Worm (Caenorhabditis elegans) whole organism, L3 larva: ENCODE measurements around the gene cdc-14.
"Not testable (repeated sequence)": the region's sequence is repeated elsewhere in the genome, so short reads cannot be mapped to it uniquely, and the experiment has no call there.

ENCODE experiments used
- R02D3.7 ChIP-seq: fragments of 150-350 bp; optimal IDR thresholded peaks from 2 replicates; lab custom pipeline; 2014; ENCODE audit warnings: missing biosample characterization, missing genetic modification characterization
- ama-1 ChIP-seq: fragments of 150-350 bp; optimal IDR thresholded peaks from 2 replicates; lab custom pipeline; 2018
- ceh-28 ChIP-seq: fragments of 150-350 bp; optimal IDR thresholded peaks from 2 replicates; lab custom pipeline; 2014; ENCODE audit warnings: missing biosample characterization, missing genetic modification reagents, missing genetic modification characterization
- ceh-82 ChIP-seq: fragments of 150-350 bp; optimal IDR thresholded peaks from 2 replicates; lab custom pipeline; 2014; ENCODE audit warnings: missing biosample characterization, missing genetic modification characterization
- ceh-9 ChIP-seq: sonication (generic microtip); optimal IDR thresholded peaks from 2 replicates; lab custom pipeline; 2018; ENCODE audit warnings: missing biosample characterization, missing genetic modification characterization
- daf-12 ChIP-seq: fragments of 150-350 bp; optimal IDR thresholded peaks from 2 replicates; lab custom pipeline; 2014; ENCODE audit warnings: missing biosample characterization, missing genetic modification reagents, missing genetic modification characterization
- egl-27 ChIP-seq: sonication (generic microtip); optimal IDR thresholded peaks from 4 replicates; lab custom pipeline; 2017; ENCODE audit warnings: missing biosample characterization, missing genetic modification reagents, missing genetic modification characterization
- elt-3 ChIP-seq, 3 experiments: fragments of 150-350 bp in 1 of 3; sonication (generic microtip) in 2 of 3; optimal IDR thresholded peaks; 2 replicates in 2 of 3; 4 replicates in 1 of 3; lab custom pipeline; 2014 to 2017; ENCODE audit warnings: missing biosample characterization in 3 of 3, missing genetic modification characterization in 3 of 3
- fkh-10 ChIP-seq: sonication (generic microtip); optimal IDR thresholded peaks from 2 replicates; lab custom pipeline; 2017; ENCODE audit warnings: missing biosample characterization, missing genetic modification reagents, missing genetic modification characterization
- fkh-2 ChIP-seq: fragments of 150-350 bp; optimal IDR thresholded peaks from 2 replicates; lab custom pipeline; 2014; ENCODE audit warnings: missing biosample characterization, missing genetic modification reagents, missing genetic modification characterization
- hmg-11 ChIP-seq: sonication (generic microtip); optimal IDR thresholded peaks from 2 replicates; lab custom pipeline; 2016; ENCODE audit warnings: missing genetic modification characterization, missing compliant biosample characterization
- lin-15B ChIP-seq: fragments of 150-350 bp; optimal IDR thresholded peaks from 2 replicates; lab custom pipeline; 2014; ENCODE audit warnings: missing biosample characterization, missing genetic modification characterization
- lsy-12 ChIP-seq: sonication (generic microtip); optimal IDR thresholded peaks from 2 replicates; lab custom pipeline; 2016; ENCODE audit warnings: mild to moderate bottlenecking, missing genetic modification characterization, missing compliant biosample characterization
- mdl-1 ChIP-seq: fragments of 150-350 bp; optimal IDR thresholded peaks from 2 replicates; lab custom pipeline; 2014; ENCODE audit warnings: missing biosample characterization, missing genetic modification characterization
- nhr-11 ChIP-seq: fragments of 150-350 bp; optimal IDR thresholded peaks from 2 replicates; lab custom pipeline; 2014; ENCODE audit warnings: missing biosample characterization, missing genetic modification characterization
- nhr-12 ChIP-seq: fragments of 150-350 bp; optimal IDR thresholded peaks from 2 replicates; lab custom pipeline; 2014; ENCODE audit warnings: missing biosample characterization, missing genetic modification characterization
- nhr-23 ChIP-seq: fragments of 150-350 bp; optimal IDR thresholded peaks from 2 replicates; lab custom pipeline; 2014; ENCODE audit warnings: missing biosample characterization, missing genetic modification reagents, missing genetic modification characterization
- nhr-237 ChIP-seq: fragments of 150-350 bp; optimal IDR thresholded peaks from 2 replicates; lab custom pipeline; 2014; ENCODE audit warnings: missing biosample characterization, missing genetic modification characterization
- nhr-25 ChIP-seq: sonication (generic microtip); optimal IDR thresholded peaks from 2 replicates; lab custom pipeline; 2017; ENCODE audit warnings: missing biosample characterization, missing genetic modification characterization
- nhr-28 ChIP-seq: fragments of 150-350 bp; optimal IDR thresholded peaks from 2 replicates; lab custom pipeline; 2014; ENCODE audit warnings: missing biosample characterization, missing genetic modification characterization
- nhr-43 ChIP-seq: sonication (generic microtip); optimal IDR thresholded peaks from 2 replicates; lab custom pipeline; 2016; ENCODE audit warnings: mild to moderate bottlenecking, missing genetic modification characterization, missing compliant biosample characterization; ENCODE audit not compliant: poor library complexity, severe bottlenecking
- nhr-76 ChIP-seq: fragments of 150-350 bp; sonication (generic microtip); optimal IDR thresholded peaks from 5 replicates; lab custom pipeline; 2014; ENCODE audit warnings: missing biosample characterization, missing genetic modification characterization
- sea-2 ChIP-seq: fragments of 150-350 bp; sonication (generic microtip); optimal IDR thresholded peaks from 4 replicates; lab custom pipeline; 2014; ENCODE audit warnings: missing biosample characterization, missing genetic modification reagents, missing genetic modification characterization
- snpc-4 ChIP-seq: fragments of 150-350 bp; optimal IDR thresholded peaks from 2 replicates; lab custom pipeline; 2014; ENCODE audit warnings: missing biosample characterization, missing genetic modification characterization
- tbx-2 ChIP-seq: sonication (generic microtip); optimal IDR thresholded peaks from 2 replicates; lab custom pipeline; 2016; ENCODE audit warnings: mild to moderate bottlenecking, missing genetic modification characterization, missing compliant biosample characterization
- unc-39 ChIP-seq: sonication (generic microtip); optimal IDR thresholded peaks from 4 replicates; lab custom pipeline; 2017; ENCODE audit warnings: missing biosample characterization, missing genetic modification characterization
- unc-62 ChIP-seq: fragments of 150-350 bp; sonication (generic microtip); optimal IDR thresholded peaks from 4 replicates; lab custom pipeline; 2014; ENCODE audit warnings: missing biosample characterization, missing genetic modification reagents, missing genetic modification characterization
- zag-1 ChIP-seq: fragments of 150-350 bp; optimal IDR thresholded peaks from 2 replicates; lab custom pipeline; 2014; ENCODE audit warnings: missing biosample characterization, missing genetic modification characterization

cdc-14 gene

DNA sequence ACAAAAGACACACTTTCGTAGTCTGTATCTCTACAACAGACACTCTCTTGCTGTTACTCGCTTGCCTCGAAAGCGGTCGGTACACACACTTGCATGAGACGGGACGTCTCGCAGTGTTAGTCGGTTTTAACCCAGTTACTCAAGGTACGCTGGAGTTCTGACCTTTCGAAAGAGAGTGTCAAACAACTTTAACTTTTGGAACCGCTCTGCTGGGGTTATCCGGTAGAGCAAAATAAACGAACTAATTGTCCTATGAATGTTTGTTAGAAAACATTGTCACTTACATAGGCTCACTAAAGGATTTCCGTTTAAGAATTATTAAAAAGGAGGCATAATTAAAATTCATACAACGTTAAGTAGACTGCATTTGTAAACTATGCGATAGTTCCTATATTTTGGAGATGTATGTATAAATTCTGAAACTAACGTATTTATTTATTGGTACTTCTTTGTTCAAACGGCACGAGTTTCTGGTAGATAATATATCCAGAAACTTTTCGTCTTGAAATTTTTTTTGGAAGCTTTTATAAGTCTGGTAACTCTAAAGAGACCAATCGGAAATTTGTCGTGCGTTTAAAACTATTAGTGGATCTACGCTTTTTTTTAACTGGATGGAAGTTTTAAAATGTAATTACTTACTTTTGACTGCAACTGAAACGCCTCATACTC lies 49.6 kb downstream of the cdc-14 start (continued):
- TF ChIP-seq nhr-11 (tag; lab: Kevin White, UChicago): peak; percentile 95
- peak; percentile 99 for TF ChIP-seq nhr-25 (tag; lab: Kevin White, UChicago)
- peak in 2 of 3 experiments; percentile 77 to 92 for TF ChIP-seq elt-3 (tag; optimal IDR thresholded peaks at IDR 0.05; lab: Kevin White, UChicago)
- TF ChIP-seq nhr-237 (tag; lab: Kevin White, UChicago): peak; percentile 57
- peak; percentile 52 for TF ChIP-seq nhr-76 (tag; lab: Kevin White, UChicago)
- TF ChIP-seq R02D3.7 (tag; lab: Kevin White, UChicago): peak; percentile 90
- TF ChIP-seq nhr-43 (tag; lab: Kevin White, UChicago): peak; percentile 95
- peak; percentile 99 for TF ChIP-seq fkh-10 (GFP tag; lab: Kevin White, UChicago)
- TF ChIP-seq egl-27 (tag; lab: Kevin White, UChicago): peak; percentile 71
- TF ChIP-seq lsy-12: peak; percentile 98
- no peak for TF ChIP-seq ceh-9
- peak; percentile 97 for TF ChIP-seq tbx-2 (tag; lab: Kevin White, UChicago)
- no peak for TF ChIP-seq nhr-12 (tag; lab: Kevin White, UChicago)
- peak; percentile 81 for TF ChIP-seq unc-62
- TF ChIP-seq nhr-28 (tag; lab: Kevin White, UChicago): peak; percentile 76
- peak; percentile 93 for TF ChIP-seq zag-1
- no peak for TF ChIP-seq sea-2 (GFP tag; lab: Kevin White, UChicago)
- TF ChIP-seq unc-39: peak; percentile 35
- peak; percentile 100 for TF ChIP-seq ama-1 (lab: Kevin White, UChicago)

DNA sequence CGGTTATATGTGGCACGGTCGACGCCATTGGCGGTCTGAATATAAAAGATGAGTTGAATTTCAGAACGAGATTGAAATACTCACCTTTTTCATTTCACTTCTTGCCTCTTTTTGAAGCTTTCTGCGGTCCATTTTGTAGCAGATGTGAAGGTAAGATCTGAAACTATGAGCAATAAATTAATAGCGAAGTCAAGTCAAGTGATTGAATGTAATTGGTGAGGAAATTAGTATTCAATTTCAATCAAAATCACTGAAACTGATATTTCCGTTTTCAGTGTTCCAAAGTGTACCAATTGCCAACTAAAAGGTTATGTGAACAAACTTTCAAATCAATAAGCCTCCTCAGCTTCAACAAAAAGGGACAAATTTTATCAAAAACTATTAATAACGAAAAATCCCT lies 51.5 kb downstream of the cdc-14 start, which contains the start of gene C17C3.24:
C17C3.24 (minus strand) TSS at position 101 of the 400 bp plus-strand sequence.
- no peak for TF ChIP-seq R02D3.7 (tag; lab: Kevin White, UChicago)
- no peak for TF ChIP-seq sea-2 (GFP tag; lab: Kevin White, UChicago)
- TF ChIP-seq snpc-4 (tag; lab: Kevin White, UChicago): no peak
- no peak for TF ChIP-seq ceh-28
- no peak for TF ChIP-seq nhr-43 (tag; lab: Kevin White, UChicago)
- no peak for TF ChIP-seq unc-39
- TF ChIP-seq ceh-9: no peak
- no peak for TF ChIP-seq lsy-12
- TF ChIP-seq fkh-2: no peak
- TF ChIP-seq nhr-11 (tag; lab: Kevin White, UChicago): no peak
- TF ChIP-seq ceh-82: no peak
- TF ChIP-seq hmg-11 (tag; lab: Kevin White, UChicago): no peak
- TF ChIP-seq mdl-1 (tag; lab: Kevin White, UChicago): no peak
- no peak for TF ChIP-seq nhr-23
- no peak for TF ChIP-seq daf-12 (tag; lab: Kevin White, UChicago)
- TF ChIP-seq, all 47 proteins: peak for 0

DNA sequence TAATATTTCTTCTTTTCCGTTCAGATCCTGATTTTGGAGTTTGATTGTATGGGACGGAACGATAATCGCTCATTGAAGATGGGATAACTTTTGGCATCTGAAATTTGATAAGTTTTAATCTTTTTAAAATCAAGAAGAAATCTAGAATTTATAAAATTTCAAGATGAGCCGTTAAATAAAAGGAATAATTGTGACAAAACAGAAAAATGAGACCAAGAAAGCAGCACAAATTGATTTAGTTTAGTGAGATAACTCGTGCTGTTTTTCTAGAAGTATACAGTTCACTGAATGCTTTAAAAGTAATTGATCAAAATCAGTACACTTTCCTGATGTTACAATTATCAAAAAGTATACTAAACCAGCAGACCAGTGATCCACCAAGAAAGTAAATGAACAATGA lies 53.1 kb downstream of the cdc-14 start, which contains the start of gene hlh-27:
hlh-27 (minus strand) TSS at position 101 of the 400 bp plus-strand sequence.
- TF ChIP-seq lin-15B; nhr-11 (tag; lab: Kevin White, UChicago); nhr-23: not testable (repeated sequence)
- TF ChIP-seq, all 47 proteins: peak for 0; not testable (repeated sequence) for 47
